Worm (Caenorhabditis elegans) whole organism, L2 larva: ENCODE data around the gene Y110A2AL.1.

ENCODE experiments used
- F13H6.1 ChIP-seq: sonication (generic microtip); optimal IDR thresholded peaks from 2 replicates; lab custom pipeline; 2016; ENCODE audit warnings: missing genetic modification characterization, missing compliant biosample characterization
- R02D3.7 ChIP-seq: fragments of 150-350 bp; optimal IDR thresholded peaks from 2 replicates; lab custom pipeline; 2014; ENCODE audit warnings: missing biosample characterization, missing genetic modification characterization
- ZK546.5 ChIP-seq: sonication (generic microtip); optimal IDR thresholded peaks from 2 replicates; lab custom pipeline; 2017; ENCODE audit warnings: missing biosample characterization, missing genetic modification characterization
- aly-2 ChIP-seq: fragments of 150-350 bp; optimal IDR thresholded peaks from 2 replicates; lab custom pipeline; 2014; ENCODE audit warnings: missing biosample characterization, missing genetic modification characterization
- ama-1 ChIP-seq: fragments of 150-350 bp; optimal IDR thresholded peaks from 2 replicates; lab custom pipeline; 2018; ENCODE audit warnings: inconsistent platforms
- blmp-1 ChIP-seq: sonication (generic microtip); optimal IDR thresholded peaks from 2 replicates; lab custom pipeline; 2017; ENCODE audit warnings: missing genetic modification characterization, mild to moderate bottlenecking, missing compliant biosample characterization, antibody characterized with exemption, moderate library complexity; ENCODE audit not compliant: insufficient read depth
- ceh-16 ChIP-seq: fragments of 150-350 bp; optimal IDR thresholded peaks from 2 replicates; lab custom pipeline; 2014; ENCODE audit warnings: missing biosample characterization, missing genetic modification characterization
- ceh-82 ChIP-seq: fragments of 150-350 bp; optimal IDR thresholded peaks from 2 replicates; lab custom pipeline; 2014; ENCODE audit warnings: missing biosample characterization, missing genetic modification characterization
- dmd-4 ChIP-seq: sonication (generic microtip); optimal IDR thresholded peaks from 2 replicates; lab custom pipeline; 2017; ENCODE audit warnings: missing biosample characterization, missing genetic modification characterization
- elt-3 ChIP-seq: sonication (generic microtip); optimal IDR thresholded peaks from 2 replicates; lab custom pipeline; 2017; ENCODE audit warnings: missing biosample characterization, missing genetic modification characterization
- fos-1 ChIP-seq: fragments of 150-350 bp; optimal IDR thresholded peaks from 2 replicates; lab custom pipeline; 2014; ENCODE audit warnings: missing biosample characterization, missing genetic modification characterization
- lin-11 ChIP-seq: fragments of 150-350 bp; sonication (generic microtip); optimal IDR thresholded peaks from 2 replicates; lab custom pipeline; 2014; ENCODE audit warnings: missing biosample characterization, missing genetic modification characterization, inconsistent platforms, mixed read lengths
- lin-13 ChIP-seq: fragments of 150-350 bp; optimal IDR thresholded peaks from 2 replicates; lab custom pipeline; 2014; ENCODE audit warnings: missing biosample characterization, missing genetic modification reagents, missing genetic modification characterization
- lsy-2 ChIP-seq, 2 experiments: fragments of 150-350 bp in 1 of 2; sonication (generic microtip) in 1 of 2; optimal IDR thresholded peaks; 2 replicates each; lab custom pipeline; 2014 to 2017; ENCODE audit warnings: missing biosample characterization in 2 of 2, missing genetic modification characterization in 2 of 2
- mab-5 ChIP-seq: fragments of 150-350 bp; optimal IDR thresholded peaks from 2 replicates; lab custom pipeline; 2014; ENCODE audit warnings: missing biosample characterization, missing genetic modification characterization
- mbf-1 ChIP-seq: sonication (generic microtip); optimal IDR thresholded peaks from 2 replicates; lab custom pipeline; 2017; ENCODE audit warnings: missing biosample characterization, missing genetic modification characterization
- mdl-1 ChIP-seq, 2 experiments: fragments of 150-350 bp in 1 of 2; sonication (generic microtip) in 1 of 2; optimal IDR thresholded peaks; 2 replicates each; lab custom pipeline; 2017; ENCODE audit warnings: missing biosample characterization in 2 of 2, missing genetic modification characterization in 2 of 2
- nhr-10 ChIP-seq: sonication (generic microtip); optimal IDR thresholded peaks from 2 replicates; lab custom pipeline; 2017; ENCODE audit warnings: missing biosample characterization, missing genetic modification characterization
- nhr-11 ChIP-seq: fragments of 150-350 bp; optimal IDR thresholded peaks from 2 replicates; lab custom pipeline; 2014; ENCODE audit warnings: missing biosample characterization, missing genetic modification characterization
- nhr-12 ChIP-seq: fragments of 150-350 bp; optimal IDR thresholded peaks from 2 replicates; lab custom pipeline; 2014; ENCODE audit warnings: missing biosample characterization, missing genetic modification characterization
- nhr-129 ChIP-seq: fragments of 150-350 bp; optimal IDR thresholded peaks from 2 replicates; lab custom pipeline; 2014; ENCODE audit warnings: missing biosample characterization, missing genetic modification characterization
- nhr-237 ChIP-seq: fragments of 150-350 bp; optimal IDR thresholded peaks from 2 replicates; lab custom pipeline; 2014; ENCODE audit warnings: missing biosample characterization, missing genetic modification characterization
- nhr-25 ChIP-seq: fragments of 150-350 bp; sonication (generic microtip); optimal IDR thresholded peaks from 3 replicates; lab custom pipeline; 2014; ENCODE audit warnings: missing biosample characterization, missing genetic modification characterization
- nhr-77 ChIP-seq: fragments of 150-350 bp; optimal IDR thresholded peaks from 2 replicates; lab custom pipeline; 2014; ENCODE audit warnings: missing biosample characterization, missing genetic modification characterization
- sem-4 ChIP-seq: fragments of 150-350 bp; optimal IDR thresholded peaks from 2 replicates; lab custom pipeline; 2014; ENCODE audit warnings: missing biosample characterization, missing genetic modification reagents, missing genetic modification characterization
- skn-1 ChIP-seq: sonication (generic microtip); optimal IDR thresholded peaks from 2 replicates; lab custom pipeline; 2017; ENCODE audit warnings: missing biosample characterization, missing genetic modification characterization
- sma-3 ChIP-seq: sonication (generic microtip); optimal IDR thresholded peaks from 2 replicates; lab custom pipeline; 2016; ENCODE audit warnings: missing genetic modification reagents, missing genetic modification characterization, missing compliant biosample characterization
- sma-9 ChIP-seq, 2 experiments: fragments of 150-350 bp in 1 of 2; sonication (generic microtip) in 1 of 2; optimal IDR thresholded peaks; 2 replicates each; lab custom pipeline; 2014 to 2016; ENCODE audit warnings: missing genetic modification characterization in 2 of 2, mild to moderate bottlenecking in 1 of 2, missing biosample characterization in 1 of 2, missing compliant biosample characterization in 1 of 2, missing genetic modification reagents in 1 of 2, moderate library complexity in 1 of 2
- snpc-4 ChIP-seq: fragments of 150-350 bp; optimal IDR thresholded peaks from 2 replicates; lab custom pipeline; 2014; ENCODE audit warnings: missing biosample characterization, missing genetic modification characterization
- unc-39 ChIP-seq: fragments of 150-350 bp; optimal IDR thresholded peaks from 2 replicates; lab custom pipeline; 2014; ENCODE audit warnings: missing biosample characterization, missing genetic modification characterization
- unc-62 ChIP-seq: fragments of 150-350 bp; optimal IDR thresholded peaks from 2 replicates; lab custom pipeline; 2014; ENCODE audit warnings: missing biosample characterization, missing genetic modification reagents, missing genetic modification characterization
- zag-1 ChIP-seq: fragments of 150-350 bp; optimal IDR thresholded peaks from 2 replicates; lab custom pipeline; 2014; ENCODE audit warnings: missing biosample characterization, missing genetic modification characterization
- ztf-1 ChIP-seq: fragments of 200-800 bp; sonication (Bioruptor generic); conservative IDR thresholded peaks from 2 replicates; pipeline ENCODE4 v1.3.6; 2022; ENCODE audit warnings: missing genetic modification characterization, missing compliant biosample characterization
- ztf-11 ChIP-seq: sonication (generic microtip); optimal IDR thresholded peaks from 2 replicates; lab custom pipeline; 2017; ENCODE audit warnings: missing biosample characterization, missing genetic modification characterization

Gene Y110A2AL.1

DNA sequence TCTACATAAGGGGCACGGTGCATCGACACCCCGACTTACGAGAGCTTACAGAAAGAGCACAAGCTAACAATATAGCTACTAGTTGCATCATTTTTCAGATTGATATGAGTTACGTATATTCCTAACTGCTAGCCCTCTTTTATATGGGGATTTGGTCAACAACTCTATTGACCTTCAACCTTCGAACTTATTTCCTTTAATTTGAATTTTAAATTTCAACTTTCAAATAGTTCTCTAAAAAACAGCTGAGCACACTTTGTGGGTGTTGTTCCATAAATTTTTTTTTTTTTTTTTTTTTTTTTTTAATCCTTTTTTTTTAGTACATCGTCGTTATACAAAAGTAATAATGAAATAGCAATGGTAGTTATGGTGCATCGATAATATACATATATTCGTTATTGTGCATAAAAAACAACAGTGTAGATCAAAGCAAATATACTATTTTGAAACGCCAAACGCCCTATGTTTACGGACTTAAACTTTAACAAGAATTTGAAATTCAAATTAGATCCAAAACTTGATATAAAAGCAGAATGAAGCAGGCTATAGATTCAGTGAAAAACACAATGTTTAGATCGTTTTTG, 8.3 kb upstream of the Y110A2AL.1 start, which contains the start of the genes Y110A2AL.9 and Y110A2AL.3:
TSS of gene Y110A2AL.9 (minus strand) at position 101 of the 584 bp plus-strand sequence.
TSS of gene Y110A2AL.3 (plus strand) at position 534 of the 584 bp plus-strand sequence.
- no peak for TF ChIP-seq mab-5 (tag; lab: Kevin White, UChicago)
- TF ChIP-seq, all 48 proteins: peak for 0

DNA sequence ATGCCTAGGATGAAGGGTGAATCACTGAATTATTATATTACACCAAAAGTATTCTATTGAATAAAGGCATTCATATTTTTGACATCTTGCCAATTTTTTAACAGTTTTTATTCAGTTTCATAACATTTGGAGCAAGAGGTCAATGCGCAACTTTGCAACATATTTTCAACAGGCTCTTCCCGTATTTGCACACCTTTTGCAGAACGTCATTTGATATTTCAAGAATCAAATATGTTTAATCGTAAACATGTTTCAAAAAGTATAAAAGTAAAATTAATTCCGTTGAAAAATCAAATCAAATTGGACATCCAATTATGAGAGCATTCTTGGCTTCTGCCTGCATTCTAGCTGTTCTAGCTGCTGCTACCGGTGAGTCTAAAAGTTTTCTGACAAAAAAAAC, 7.2 kb upstream of the Y110A2AL.1 start, which contains the start of gene Y110A2AL.2:
TSS of gene Y110A2AL.2 (plus strand) at position 301 of the 400 bp plus-strand sequence.
- no peak for TF ChIP-seq nhr-11
- no peak for TF ChIP-seq ceh-82
- TF ChIP-seq unc-62 (GFP tag; lab: Kevin White, UChicago) = no peak
- TF ChIP-seq R02D3.7 (tag; lab: Kevin White, UChicago) = no peak
- TF ChIP-seq nhr-129 (tag; lab: Kevin White, UChicago) = no peak
- no peak for TF ChIP-seq lin-13 (GFP tag; lab: Kevin White, UChicago)
- TF ChIP-seq fos-1 (tag; lab: Kevin White, UChicago) = no peak
- no peak for TF ChIP-seq nhr-25 (tag; lab: Kevin White, UChicago)
- TF ChIP-seq aly-2 (tag; lab: Kevin White, UChicago) = no peak
- no peak for TF ChIP-seq nhr-237 (tag; lab: Kevin White, UChicago)
- TF ChIP-seq mab-5 (tag; lab: Kevin White, UChicago) = no peak
- TF ChIP-seq elt-3 (tag; lab: Kevin White, UChicago) = no peak
- TF ChIP-seq F13H6.1 (tag; lab: Kevin White, UChicago) = no peak
- no peak for TF ChIP-seq mdl-1 (tag; optimal IDR thresholded peaks at IDR 0.05; lab: Kevin White, UChicago)
- no peak for TF ChIP-seq nhr-12 (tag; lab: Kevin White, UChicago)
- TF ChIP-seq ztf-11 (tag; lab: Kevin White, UChicago) = no peak
- TF ChIP-seq, all 48 proteins: peak for 0

DNA sequence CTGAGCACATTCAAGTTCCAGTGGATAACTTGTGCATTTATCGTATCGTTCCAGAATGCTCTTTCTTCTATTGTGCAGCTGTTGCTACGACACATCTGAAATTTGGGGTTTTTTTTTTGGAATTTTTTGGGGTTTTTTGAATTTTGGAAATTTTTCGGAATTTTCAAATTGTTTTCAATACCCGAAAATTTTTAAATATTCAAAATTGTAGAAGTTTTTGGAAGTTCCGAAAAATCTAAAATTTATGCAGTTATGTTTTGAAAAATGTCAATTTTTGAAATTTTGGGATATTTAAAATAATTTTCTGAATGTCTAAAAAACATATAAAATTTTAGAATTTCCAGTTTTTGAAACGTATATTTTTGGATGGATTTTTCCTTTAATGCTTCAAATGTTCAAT, 3.1 kb upstream of the Y110A2AL.1 start, which contains the start of gene Y110A2AL.10:
TSS of gene Y110A2AL.10 (minus strand) at position 101 of the 400 bp plus-strand sequence.
- no peak for TF ChIP-seq nhr-25 (tag; lab: Kevin White, UChicago)
- TF ChIP-seq mbf-1 (tag; lab: Kevin White, UChicago) = no peak
- TF ChIP-seq mdl-1 (tag; optimal IDR thresholded peaks at IDR 0.05; lab: Kevin White, UChicago) = no peak
- no peak for TF ChIP-seq unc-39 (tag; lab: Kevin White, UChicago)
- no peak for TF ChIP-seq ztf-1 (GFP tag; lab: Robert Waterston, UW)
- TF ChIP-seq ZK546.5 = no peak
- TF ChIP-seq nhr-11 = no peak
- no peak for TF ChIP-seq sem-4 (tag; lab: Kevin White, UChicago)
- TF ChIP-seq blmp-1 = no peak
- no peak for TF ChIP-seq nhr-77 (tag; lab: Kevin White, UChicago)
- no peak for TF ChIP-seq R02D3.7 (tag; lab: Kevin White, UChicago)
- no peak for TF ChIP-seq dmd-4 (tag; lab: Kevin White, UChicago)
- no peak for TF ChIP-seq lin-11 (tag; lab: Kevin White, UChicago)
- TF ChIP-seq zag-1 (tag; lab: Kevin White, UChicago) = no peak
- no peak for TF ChIP-seq aly-2 (tag; lab: Kevin White, UChicago)
- TF ChIP-seq lsy-2 (tag; optimal IDR thresholded peaks at IDR 0.05; lab: Kevin White, UChicago) = no peak
- no peak for TF ChIP-seq fos-1 (tag; lab: Kevin White, UChicago)
- no peak for TF ChIP-seq skn-1
- TF ChIP-seq sma-9 (GFP tag; optimal IDR thresholded peaks at IDR 0.05; lab: Kevin White, UChicago) = no peak
- no peak for TF ChIP-seq sma-9 (tag; optimal IDR thresholded peaks at IDR 0.05; lab: Kevin White, UChicago)
- TF ChIP-seq snpc-4 (tag; lab: Kevin White, UChicago) = no peak

DNA sequence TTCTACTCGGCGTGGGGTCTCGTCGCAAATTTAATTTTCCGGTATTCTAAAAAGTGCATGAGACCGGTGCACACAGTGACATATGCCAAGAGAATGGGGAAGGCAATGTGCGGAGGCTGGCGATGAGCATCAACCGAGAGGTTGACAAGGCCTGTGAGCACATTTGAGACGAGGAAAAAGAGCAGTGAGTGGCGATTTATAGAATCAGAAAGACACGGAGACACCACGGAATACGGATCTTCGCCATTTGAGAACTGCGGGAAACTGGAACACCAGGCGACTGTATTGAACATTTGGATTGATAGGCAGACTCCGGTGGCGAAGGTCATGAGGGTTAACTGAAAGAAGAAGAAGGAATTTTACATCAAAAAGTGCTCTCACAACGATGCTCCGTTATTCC, 4.0 kb downstream of the Y110A2AL.1 start:
- no peak for TF ChIP-seq mab-5 (tag; lab: Kevin White, UChicago)
- TF ChIP-seq nhr-10 (tag; lab: Kevin White, UChicago) = no peak
- TF ChIP-seq ama-1 (lab: Kevin White, UChicago) = no peak
- no peak for TF ChIP-seq sma-3 (GFP tag; lab: Kevin White, UChicago)
- TF ChIP-seq nhr-77 (tag; lab: Kevin White, UChicago) = no peak
- no peak for TF ChIP-seq ceh-16
- TF ChIP-seq lin-13 (GFP tag; lab: Kevin White, UChicago) = no peak
- no peak for TF ChIP-seq ztf-1 (GFP tag; lab: Robert Waterston, UW)
